Fruit fly (Drosophila melanogaster): ENCODE data around the gene ecd.

- TF ChIP-seq CG8478 (optimal IDR thresholded peaks at IDR 0.05): no peak
- peak; percentile 67 to 72 for TF ChIP-seq CTCF (optimal IDR thresholded peaks at IDR 0.05)
These were observed at the start of gene ecd, which contains the start of gene CG13806 for dm6 chr3L:2265692-2266444.
